Fruit fly (Drosophila melanogaster): ENCODE results near the gene Cyp6d5.

Gene Cyp6d5

DNA sequence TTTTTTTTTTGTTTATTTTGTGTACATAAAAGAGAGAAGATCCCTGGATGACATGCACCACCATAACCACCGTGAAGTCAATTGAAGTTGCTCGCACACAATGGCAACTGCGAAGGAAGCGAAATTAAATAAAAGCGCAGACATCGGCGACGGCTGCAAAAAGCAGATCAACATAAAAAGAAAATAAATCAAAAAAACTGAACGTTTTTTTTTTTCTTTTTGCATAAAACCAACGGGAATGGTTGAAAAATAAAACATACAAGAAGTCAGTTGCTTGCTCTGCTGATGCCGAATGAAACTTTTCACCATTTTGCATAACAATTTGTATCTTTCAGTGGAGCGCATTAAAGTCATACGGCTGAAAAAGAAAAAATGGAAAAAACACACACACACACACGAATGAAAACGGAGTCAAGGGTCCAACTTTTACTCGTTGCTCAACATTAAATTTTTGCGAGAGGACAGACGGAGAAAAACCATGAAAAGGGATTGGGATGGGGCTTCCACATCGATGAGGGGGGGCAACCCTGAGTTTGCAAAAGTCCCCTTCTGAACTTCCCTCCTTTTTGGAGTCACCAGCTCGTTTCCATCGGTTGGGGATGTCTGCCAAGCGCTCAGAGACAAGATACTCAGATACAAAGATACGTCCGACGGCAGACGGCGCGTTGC, 22.7 kb upstream of the Cyp6d5 start:
- TF ChIP-seq usp (GFP tag; optimal IDR thresholded peaks at IDR 0.05) (no peak), sage (GFP tag; optimal IDR thresholded peaks at IDR 0.05) (peak; percentile 29), GATAd (GFP tag; optimal IDR thresholded peaks at IDR 0.05) (no peak), rgr (GFP tag; optimal IDR thresholded peaks at IDR 0.05) (peak; percentile 60), Myc (optimal IDR thresholded peaks at IDR 0.05) (no peak), Hr83 (GFP tag; optimal IDR thresholded peaks at IDR 0.05; ENCODE audit: poor library complexity, severe bottlenecking) (peak; percentile 19), h (GFP tag; optimal IDR thresholded peaks at IDR 0.05) (peak; percentile 63), Jra (GFP tag; optimal IDR thresholded peaks at IDR 0.05) (no peak), CrebA (GFP tag; optimal IDR thresholded peaks at IDR 0.05; ENCODE audit: borderline replicate concordance) (peak; percentile 61), fru (GFP tag; optimal IDR thresholded peaks at IDR 0.05) (peak; percentile 53), Sp1 (GFP tag; optimal IDR thresholded peaks at IDR 0.05) (peak; percentile 51), Vsx2 (GFP tag; optimal IDR thresholded peaks at IDR 0.05; ENCODE audit: partially characterized antibody) (no peak), Rel (GFP tag; optimal IDR thresholded peaks at IDR 0.05) (no peak), Rel (tag; optimal IDR thresholded peaks at IDR 0.05) (peak; percentile 81), CG32264 (GFP tag; optimal IDR thresholded peaks at IDR 0.05) (peak; percentile 20), sv (GFP tag; optimal IDR thresholded peaks at IDR 0.05) (no peak), dmrt93B (GFP tag; optimal IDR thresholded peaks at IDR 0.05) (no peak), woc (GFP tag; optimal IDR thresholded peaks at IDR 0.05) (no peak), HLH106 (tag; optimal IDR thresholded peaks at IDR 0.05) (peak; percentile 1), N (GFP tag; optimal IDR thresholded peaks at IDR 0.05) (no peak), dl (GFP tag; optimal IDR thresholded peaks at IDR 0.05; ENCODE audit: insufficient read depth in 1 of 2, partially characterized antibody in 2 of 2) (peak in 1 of 2 experiments; percentile 17), br (GFP tag; optimal IDR thresholded peaks at IDR 0.05) (peak; percentile 59), OdsH (GFP tag; optimal IDR thresholded peaks at IDR 0.05) (peak; percentile 63), brk (GFP tag; optimal IDR thresholded peaks at IDR 0.05) (no peak), ey (GFP tag; optimal IDR thresholded peaks at IDR 0.05) (peak; percentile 39), psq (GFP tag; optimal IDR thresholded peaks at IDR 0.05) (peak; percentile 55)

DNA sequence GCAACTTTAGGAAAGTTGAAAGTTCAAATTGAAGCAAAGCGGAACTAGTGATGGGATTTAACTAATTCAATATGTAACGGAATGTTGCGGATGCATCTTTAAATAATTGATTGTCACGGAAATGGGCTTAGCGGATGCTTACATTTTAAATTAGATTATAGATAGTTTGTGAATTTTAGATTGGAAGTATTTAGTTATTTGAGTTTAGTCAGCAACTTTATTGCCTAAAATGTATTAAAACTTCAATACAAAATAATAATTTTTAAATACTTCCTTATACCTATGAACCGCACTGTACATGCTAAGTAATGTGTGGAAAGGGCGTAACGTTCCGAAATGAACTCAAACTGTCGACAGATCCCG, 22.2 kb upstream of the Cyp6d5 start:
- TF ChIP-seq Mio (GFP tag; optimal IDR thresholded peaks at IDR 0.05) = peak; percentile 16
- TF ChIP-seq Hr78 (GFP tag; optimal IDR thresholded peaks at IDR 0.05) = no peak
- peak; percentile 22 for TF ChIP-seq CG32264 (GFP tag; optimal IDR thresholded peaks at IDR 0.05)
- TF ChIP-seq br (GFP tag; optimal IDR thresholded peaks at IDR 0.05) = no peak
- peak; percentile 56 for TF ChIP-seq OdsH (GFP tag; optimal IDR thresholded peaks at IDR 0.05)
- TF ChIP-seq Hnf4 (GFP tag; optimal IDR thresholded peaks at IDR 0.05) = peak; percentile 31
- TF ChIP-seq h (GFP tag; optimal IDR thresholded peaks at IDR 0.05) = peak; percentile 41
- TF ChIP-seq rgr (GFP tag; optimal IDR thresholded peaks at IDR 0.05) = peak; percentile 64
- peak; percentile 76 for TF ChIP-seq Sp1 (GFP tag; optimal IDR thresholded peaks at IDR 0.05)
- no peak for TF ChIP-seq Hr83 (GFP tag; optimal IDR thresholded peaks at IDR 0.05; ENCODE audit: poor library complexity, severe bottlenecking)
- TF ChIP-seq CG9705 (GFP tag; optimal IDR thresholded peaks at IDR 0.05) = peak; percentile 32
- TF ChIP-seq sv (GFP tag; optimal IDR thresholded peaks at IDR 0.05) = no peak
- TF ChIP-seq brk (GFP tag; optimal IDR thresholded peaks at IDR 0.05) = peak; percentile 5
- no peak for TF ChIP-seq N (GFP tag; optimal IDR thresholded peaks at IDR 0.05)
- peak; percentile 59 for TF ChIP-seq tai (GFP tag; optimal IDR thresholded peaks at IDR 0.05)
- peak; percentile 34 for TF ChIP-seq HLH106 (tag; optimal IDR thresholded peaks at IDR 0.05)
- no peak for TF ChIP-seq Myc (optimal IDR thresholded peaks at IDR 0.05)
- TF ChIP-seq pan (optimal IDR thresholded peaks at IDR 0.05) = no peak
- TF ChIP-seq GATAd (GFP tag; optimal IDR thresholded peaks at IDR 0.05) = peak; percentile 4
- peak; percentile 5 for TF ChIP-seq Rel (GFP tag; optimal IDR thresholded peaks at IDR 0.05)
- TF ChIP-seq Rel (tag; optimal IDR thresholded peaks at IDR 0.05) = no peak
- TF ChIP-seq Dif (GFP tag; optimal IDR thresholded peaks at IDR 0.05; ENCODE audit: partially characterized antibody) = no peak
- no peak for TF ChIP-seq sage (GFP tag; optimal IDR thresholded peaks at IDR 0.05)
- peak; percentile 64 for TF ChIP-seq ey (GFP tag; optimal IDR thresholded peaks at IDR 0.05)
- no peak for TF ChIP-seq dsf (GFP tag; optimal IDR thresholded peaks at IDR 0.05; ENCODE audit: borderline replicate concordance)
- TF ChIP-seq jim (GFP tag; optimal IDR thresholded peaks at IDR 0.05) = no peak
- TF ChIP-seq Abd-B (GFP tag; optimal IDR thresholded peaks at IDR 0.05) = no peak
- TF ChIP-seq Jra (GFP tag; optimal IDR thresholded peaks at IDR 0.05) = no peak
- TF ChIP-seq usp (GFP tag; optimal IDR thresholded peaks at IDR 0.05) = no peak
- TF ChIP-seq foxo (GFP tag; optimal IDR thresholded peaks at IDR 0.05) = peak in 1 of 2 experiments; percentile 55
- no peak for TF ChIP-seq lola (GFP tag; optimal IDR thresholded peaks at IDR 0.05)
- no peak for TF ChIP-seq Vsx2 (GFP tag; optimal IDR thresholded peaks at IDR 0.05; ENCODE audit: partially characterized antibody)
- TF ChIP-seq dmrt93B (GFP tag; optimal IDR thresholded peaks at IDR 0.05) = peak; percentile 57
- peak; percentile 41 for TF ChIP-seq psq (GFP tag; optimal IDR thresholded peaks at IDR 0.05)
- peak; percentile 30 for TF ChIP-seq fru (GFP tag; optimal IDR thresholded peaks at IDR 0.05)
- no peak for TF ChIP-seq dl (GFP tag; optimal IDR thresholded peaks at IDR 0.05; ENCODE audit: insufficient read depth in 1 of 2, partially characterized antibody in 2 of 2)

Measured in whole organism, wandering third instar larva.